Fruit fly (Drosophila melanogaster) whole organism: ENCODE data around the gene heca.

Source experiments
- CG8478 ChIP-seq: fragments of >200 bp; optimal IDR thresholded peaks from 2 replicates; lab custom pipeline; 2018; ENCODE audit warnings: inconsistent platforms
- Dll ChIP-seq: fragments of >200 bp; optimal IDR thresholded peaks from 2 replicates; lab custom pipeline; 2017
- EcR ChIP-seq, 2 experiments: fragments of >200 bp; optimal IDR thresholded peaks; 2 replicates each; lab custom pipeline; 2017; ENCODE audit warnings: missing biosample characterization in 2 of 2, missing genetic modification characterization in 2 of 2, missing genetic modification reagents in 2 of 2
- pan ChIP-seq: fragments of >200 bp; optimal IDR thresholded peaks from 2 replicates; lab custom pipeline; 2017
- psq ChIP-seq: fragments of >200 bp; optimal IDR thresholded peaks from 2 replicates; lab custom pipeline; 2017
- usp ChIP-seq: fragments of >200 bp; optimal IDR thresholded peaks from 2 replicates; lab custom pipeline; 2017; ENCODE audit warnings: missing biosample characterization, missing genetic modification characterization, mixed read lengths

The heca gene

DNA sequence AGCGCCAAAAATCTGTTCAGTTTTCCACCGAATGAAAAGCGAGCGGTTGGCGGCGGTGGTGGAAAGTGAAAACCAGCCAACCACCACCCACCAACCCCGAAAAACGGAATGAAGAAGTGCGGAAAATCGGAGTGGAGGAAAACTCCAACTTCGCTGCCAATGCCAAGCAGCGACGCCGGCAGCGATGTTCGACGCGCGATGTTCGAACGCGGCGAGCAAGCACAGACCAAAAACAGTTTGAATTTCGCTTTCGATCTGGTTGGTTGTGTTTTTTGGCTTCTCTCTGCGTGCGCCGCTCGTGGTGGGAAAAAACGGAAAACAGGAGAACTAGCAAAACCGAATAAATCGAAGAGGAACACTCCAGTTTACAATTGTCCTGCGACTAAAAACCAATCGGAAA, at the start of gene heca:
TSS of gene heca (plus strand) at position 233 of the 400 bp plus-strand sequence.
- TF ChIP-seq psq: no peak
- no peak for TF ChIP-seq usp (GFP tag; lab: Kevin White, UChicago)
- no peak for TF ChIP-seq Dll (lab: Kevin White, UChicago)
- TF ChIP-seq EcR (GFP tag; optimal IDR thresholded peaks at IDR 0.05; lab: Kevin White, UChicago): no peak
- TF ChIP-seq CG8478 (lab: Kevin White, UChicago): no peak
- TF ChIP-seq pan: no peak

DNA sequence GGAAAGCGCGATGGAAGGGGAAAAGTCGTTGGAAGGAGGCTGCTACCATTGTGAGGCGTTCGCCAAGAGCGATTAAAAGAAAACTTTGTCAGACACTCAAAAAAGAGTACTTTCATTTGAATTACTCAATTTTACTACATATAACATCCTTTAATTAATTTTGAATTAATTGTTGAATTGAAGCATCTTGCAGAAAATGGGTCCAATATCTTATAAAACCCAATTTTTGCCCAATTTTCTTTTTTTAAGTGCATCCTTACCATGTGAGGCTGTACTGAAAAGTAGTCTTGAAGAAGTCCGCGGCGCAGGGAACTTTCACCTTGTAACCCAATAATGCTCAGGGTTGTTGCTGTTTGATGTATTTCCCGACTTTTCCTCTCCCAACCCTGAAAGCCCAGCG, 42.5 kb upstream of the heca start:
- TF ChIP-seq EcR (GFP tag; optimal IDR thresholded peaks at IDR 0.05; lab: Kevin White, UChicago): no peak
- TF ChIP-seq psq: no peak
- TF ChIP-seq pan: no peak
- no peak for TF ChIP-seq usp (GFP tag; lab: Kevin White, UChicago)
- TF ChIP-seq CG8478 (lab: Kevin White, UChicago): no peak
- no peak for TF ChIP-seq Dll (lab: Kevin White, UChicago)

DNA sequence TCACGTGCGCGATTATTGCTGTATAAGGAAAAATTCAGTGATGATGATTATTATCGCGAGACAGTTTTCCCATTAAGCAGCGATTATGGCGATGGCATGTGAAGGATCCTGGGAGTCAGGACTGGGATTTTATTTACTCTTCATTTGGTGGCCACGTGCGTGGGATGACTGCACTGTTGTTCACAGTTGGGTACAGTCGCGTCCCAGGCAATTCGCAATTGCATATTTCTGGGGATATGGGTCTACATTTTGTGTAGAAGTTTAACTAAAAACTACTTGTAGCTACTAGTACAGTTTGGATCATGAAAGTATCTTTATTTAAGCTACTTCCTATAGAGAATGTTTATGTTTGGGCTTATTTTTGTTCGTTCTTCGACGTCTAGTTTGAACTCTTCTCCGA, 40.7 kb upstream of the heca start:
- no peak for TF ChIP-seq psq

DNA sequence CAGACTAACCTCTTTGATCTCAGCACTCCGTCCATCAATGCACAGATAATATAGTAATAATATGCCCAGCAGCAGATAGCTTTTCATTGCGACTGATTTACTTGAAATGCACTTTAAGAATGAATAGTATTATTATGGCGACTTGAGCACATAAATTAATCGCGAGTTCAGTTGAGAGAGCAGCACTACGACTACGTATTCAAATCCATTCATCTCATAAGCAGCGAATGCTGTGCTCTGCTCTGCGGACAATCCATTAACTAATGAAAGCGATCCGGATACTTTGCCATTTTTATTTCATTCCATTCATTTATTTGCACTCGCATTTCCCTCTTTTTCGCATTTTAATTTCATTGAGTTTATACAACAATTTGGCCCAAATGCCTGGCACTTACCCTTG, 40.1 kb upstream of the heca start, which contains the start of gene CG43448:
TSS of gene CG43448 (minus strand) at position 101 of the 400 bp plus-strand sequence.
- TF ChIP-seq EcR (GFP tag; optimal IDR thresholded peaks at IDR 0.05; lab: Kevin White, UChicago) (no peak), pan (no peak), psq (no peak), Dll (lab: Kevin White, UChicago) (no peak), usp (GFP tag; lab: Kevin White, UChicago) (no peak)

DNA sequence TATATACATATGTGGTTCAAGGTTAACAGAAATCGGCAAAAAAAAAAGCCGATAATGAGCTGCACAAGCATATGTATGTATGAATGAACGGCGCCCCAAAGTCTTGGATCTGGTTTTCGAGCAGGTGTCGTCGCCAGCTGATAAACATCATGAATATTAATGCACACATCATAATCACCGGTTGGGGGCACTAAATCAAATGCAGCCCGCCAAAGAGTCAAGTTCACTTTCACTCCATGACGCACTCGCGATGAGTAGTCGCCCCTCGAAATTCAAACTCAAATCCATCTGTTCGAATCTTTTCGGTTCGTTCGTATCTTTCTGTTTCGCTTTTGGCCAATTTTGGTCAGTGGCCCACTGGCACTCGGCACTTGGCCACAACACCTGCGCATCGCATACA, 37.5 kb upstream of the heca start:
- TF ChIP-seq EcR (GFP tag; optimal IDR thresholded peaks at IDR 0.05; lab: Kevin White, UChicago): no peak
- no peak for TF ChIP-seq usp (GFP tag; lab: Kevin White, UChicago)
- no peak for TF ChIP-seq CG8478 (lab: Kevin White, UChicago)

DNA sequence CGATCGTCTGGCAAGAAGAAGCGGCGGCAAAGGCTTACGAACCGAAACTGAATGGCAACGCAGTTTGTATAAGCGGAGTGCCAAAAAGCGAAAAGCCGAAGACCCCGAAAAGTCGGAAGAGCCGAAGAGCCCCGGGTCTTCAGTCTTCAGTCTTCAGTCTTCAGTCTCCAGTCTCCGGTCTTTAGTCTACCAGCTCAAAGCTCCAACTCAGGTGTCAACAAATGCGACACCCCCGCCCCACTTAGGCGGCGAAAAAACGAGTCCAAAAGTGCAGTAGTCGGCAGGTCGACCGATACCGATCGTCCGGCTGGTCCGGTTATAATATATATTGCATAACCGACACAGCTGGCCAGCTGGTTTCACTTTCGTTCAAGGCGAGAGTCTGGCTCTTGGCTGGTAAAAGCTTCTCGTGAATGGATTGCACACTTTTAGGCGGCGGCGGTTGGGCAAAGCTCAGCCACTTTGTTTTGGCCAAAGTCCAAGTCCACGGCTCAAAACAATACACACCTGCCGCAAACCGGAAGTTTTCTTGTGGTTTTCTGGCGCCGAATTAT, 34.4 kb upstream of the heca start, which contains the start of gene CG9737:
TSS of gene CG9737 (minus strand) at position 51 of the 554 bp plus-strand sequence.
- TF ChIP-seq Dll (lab: Kevin White, UChicago) (no peak), CG8478 (lab: Kevin White, UChicago) (no peak), psq (no peak), pan (no peak), usp (GFP tag; lab: Kevin White, UChicago) (no peak), EcR (GFP tag; optimal IDR thresholded peaks at IDR 0.05; lab: Kevin White, UChicago) (no peak)

DNA sequence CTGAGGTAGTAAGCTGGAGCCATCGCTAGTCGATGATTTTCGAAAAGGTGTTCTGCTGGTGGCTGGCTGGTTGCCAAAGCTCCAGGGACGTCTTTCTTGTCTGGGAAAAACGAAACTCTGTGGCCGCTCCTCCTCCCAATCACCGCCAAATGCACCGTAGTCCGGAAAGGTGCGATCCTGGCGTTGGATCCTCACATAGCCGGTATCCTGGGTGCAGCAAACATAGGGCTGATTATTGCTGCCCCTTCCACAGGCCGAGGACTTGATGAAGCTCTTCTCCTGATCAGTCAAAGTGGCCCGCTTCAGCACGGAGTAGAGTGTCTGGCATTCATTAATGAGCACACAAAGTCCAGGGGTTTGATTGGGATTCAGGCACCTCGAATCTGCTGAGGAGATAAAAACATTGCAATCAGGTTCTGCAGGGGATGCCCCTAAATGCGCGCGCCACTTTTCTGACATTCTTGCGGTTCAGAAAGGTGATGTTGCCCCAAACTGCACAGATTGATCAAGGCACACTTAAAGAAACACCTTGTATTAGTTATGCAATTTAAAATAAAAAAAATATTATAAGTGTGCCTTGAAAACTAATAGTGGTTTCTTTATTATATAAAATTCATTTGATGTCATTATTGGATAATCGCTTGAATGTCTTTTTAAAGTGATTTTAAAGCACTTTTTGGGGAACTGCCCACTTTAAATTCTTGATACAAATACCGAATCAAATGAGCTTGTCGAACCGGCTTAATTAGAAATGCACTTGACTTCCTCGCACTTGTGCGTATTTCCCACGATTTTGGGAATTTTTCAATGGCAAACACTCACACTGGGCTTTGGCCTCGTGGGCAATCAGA, 31.8 kb upstream of the heca start:
- TF ChIP-seq CG8478 (lab: Kevin White, UChicago) (no peak), usp (GFP tag; lab: Kevin White, UChicago) (no peak), EcR (GFP tag; optimal IDR thresholded peaks at IDR 0.05; lab: Kevin White, UChicago) (no peak), Dll (lab: Kevin White, UChicago) (no peak), pan (no peak), psq (no peak)

DNA sequence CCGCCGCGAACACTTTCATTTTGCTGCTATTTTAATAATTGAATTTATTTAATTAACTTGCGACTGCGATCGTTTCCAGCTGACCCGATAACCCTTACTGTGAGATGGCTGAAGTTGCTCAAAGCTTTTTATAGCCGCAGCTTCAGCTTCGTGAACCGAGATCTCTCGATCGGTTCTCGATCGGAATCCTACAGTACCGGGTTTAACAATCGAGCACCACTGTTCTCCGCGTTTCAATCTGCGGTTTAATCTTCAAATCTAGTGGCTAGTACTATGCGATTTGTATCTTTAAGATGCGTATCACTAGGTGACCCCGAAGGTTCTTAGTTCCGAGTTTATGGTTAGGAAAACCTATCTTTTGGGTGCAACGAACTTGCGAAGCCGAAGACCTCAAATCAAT, 31.1 kb upstream of the heca start, which contains the start of gene CG9733:
TSS of gene CG9733 (minus strand) at position 101 of the 400 bp plus-strand sequence.
- no peak for TF ChIP-seq pan
- TF ChIP-seq CG8478 (lab: Kevin White, UChicago): no peak
- no peak for TF ChIP-seq psq
- no peak for TF ChIP-seq Dll (lab: Kevin White, UChicago)
- TF ChIP-seq usp (GFP tag; lab: Kevin White, UChicago): no peak
- TF ChIP-seq EcR (GFP tag; optimal IDR thresholded peaks at IDR 0.05; lab: Kevin White, UChicago): no peak

DNA sequence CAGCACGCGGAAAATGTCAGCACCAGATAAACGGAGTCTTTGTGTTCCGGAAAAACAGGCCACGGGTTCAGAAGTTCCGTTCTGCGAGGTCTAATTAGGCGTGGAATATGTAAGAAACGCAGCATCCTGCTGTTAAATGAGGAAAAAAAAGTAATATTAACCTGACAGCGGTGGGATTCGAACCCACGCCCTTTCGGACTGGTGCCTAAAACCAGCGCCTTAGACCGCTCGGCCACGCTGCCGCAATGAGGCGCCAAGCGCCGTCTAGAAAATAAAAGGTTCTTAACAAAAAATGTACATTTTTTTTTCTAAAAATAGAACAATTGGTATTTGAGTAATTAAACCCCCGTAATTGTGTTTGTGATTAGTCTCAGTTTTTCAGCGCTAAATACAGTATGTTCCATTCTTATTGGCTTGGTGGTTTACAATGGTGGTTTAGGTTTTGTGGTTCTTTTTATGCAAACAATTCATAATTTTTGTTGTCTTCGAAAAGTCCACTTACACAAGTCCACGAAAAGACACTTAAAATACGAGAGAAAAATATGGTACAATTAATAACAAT, 29.8 kb upstream of the heca start:
- TF ChIP-seq Dll (lab: Kevin White, UChicago) (no peak), CG8478 (lab: Kevin White, UChicago) (no peak), pan (no peak), usp (GFP tag; lab: Kevin White, UChicago) (no peak), EcR (GFP tag; optimal IDR thresholded peaks at IDR 0.05; lab: Kevin White, UChicago) (no peak), psq (no peak)

DNA sequence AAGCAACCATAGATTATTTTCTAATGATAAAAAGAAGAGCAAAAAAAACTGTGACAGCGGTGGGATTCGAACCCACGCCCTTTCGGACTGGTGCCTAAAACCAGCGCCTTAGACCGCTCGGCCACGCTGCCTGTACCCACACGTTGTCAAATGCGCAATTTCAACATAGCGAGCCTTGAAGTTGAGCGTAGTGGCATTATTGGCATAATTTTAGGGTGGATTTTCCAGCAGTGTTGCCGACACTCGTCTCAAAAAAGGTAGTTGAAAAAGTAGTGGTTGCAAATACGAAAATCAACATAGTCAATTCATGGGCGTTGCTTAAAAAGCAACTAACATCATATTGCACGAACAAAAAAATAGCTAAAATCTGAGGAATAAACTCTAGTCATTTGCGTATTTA, 29.2 kb upstream of the heca start:
- no peak for TF ChIP-seq psq
- TF ChIP-seq usp (GFP tag; lab: Kevin White, UChicago): no peak
- TF ChIP-seq CG8478 (lab: Kevin White, UChicago): no peak
- no peak for TF ChIP-seq EcR (GFP tag; optimal IDR thresholded peaks at IDR 0.05; lab: Kevin White, UChicago)
- no peak for TF ChIP-seq Dll (lab: Kevin White, UChicago)
- no peak for TF ChIP-seq pan

DNA sequence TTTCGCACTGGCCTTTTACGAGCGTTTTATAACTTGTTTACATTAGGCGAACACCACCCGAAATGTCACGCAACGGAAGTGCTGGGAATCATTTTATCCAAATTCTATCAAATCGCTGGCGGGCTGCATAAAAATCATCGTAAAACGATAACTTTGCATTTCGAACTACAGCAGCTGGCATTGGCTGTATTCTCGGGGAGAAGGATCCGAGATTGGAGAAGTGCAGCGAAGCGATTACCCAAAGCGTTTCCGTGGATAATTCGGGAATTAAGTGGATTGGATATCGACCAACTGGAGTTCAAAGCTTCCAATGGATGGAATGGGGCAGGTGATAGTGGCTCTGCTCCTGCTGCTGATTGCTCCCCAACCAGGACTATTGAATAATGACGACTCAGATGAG, 28.4 kb upstream of the heca start, which contains the start of gene CG34299:
TSS of gene CG34299 (plus strand) at position 301 of the 400 bp plus-strand sequence.
- TF ChIP-seq usp (GFP tag; lab: Kevin White, UChicago) (no peak), CG8478 (lab: Kevin White, UChicago) (no peak), EcR (GFP tag; optimal IDR thresholded peaks at IDR 0.05; lab: Kevin White, UChicago) (no peak), Dll (lab: Kevin White, UChicago) (no peak), psq (no peak), pan (no peak)

DNA sequence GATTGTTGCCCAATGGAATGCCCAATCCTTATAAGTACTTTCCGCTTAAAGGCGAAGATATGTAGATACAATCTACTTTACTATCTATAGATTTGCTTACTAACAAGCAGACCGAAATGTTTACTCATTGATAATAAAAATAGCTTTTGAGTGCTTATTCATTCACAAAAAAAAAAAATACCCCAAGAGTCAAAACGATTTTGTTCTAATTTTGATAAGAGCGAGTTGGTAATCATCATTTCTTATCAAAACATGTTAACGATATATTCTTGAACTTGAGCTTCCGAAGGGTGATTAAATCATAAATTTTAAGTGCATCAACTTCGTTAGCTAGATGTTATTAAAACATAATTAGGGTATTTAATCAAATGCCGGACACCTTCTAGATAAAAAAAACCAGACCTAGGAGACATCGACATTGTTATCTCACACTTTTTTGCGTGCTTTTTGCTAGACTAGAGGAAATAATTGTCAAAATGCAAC, 27.2 kb upstream of the heca start, which contains the start of gene CG9682:
TSS of gene CG9682 (plus strand) at position 433 of the 483 bp plus-strand sequence.
- TF ChIP-seq EcR (GFP tag; optimal IDR thresholded peaks at IDR 0.05; lab: Kevin White, UChicago) (no peak), Dll (lab: Kevin White, UChicago) (no peak), psq (no peak), usp (GFP tag; lab: Kevin White, UChicago) (no peak), CG8478 (lab: Kevin White, UChicago) (no peak), pan (no peak)
